Fruit fly (Drosophila melanogaster): ENCODE results near the gene PTPMT1.

Gene PTPMT1

DNA sequence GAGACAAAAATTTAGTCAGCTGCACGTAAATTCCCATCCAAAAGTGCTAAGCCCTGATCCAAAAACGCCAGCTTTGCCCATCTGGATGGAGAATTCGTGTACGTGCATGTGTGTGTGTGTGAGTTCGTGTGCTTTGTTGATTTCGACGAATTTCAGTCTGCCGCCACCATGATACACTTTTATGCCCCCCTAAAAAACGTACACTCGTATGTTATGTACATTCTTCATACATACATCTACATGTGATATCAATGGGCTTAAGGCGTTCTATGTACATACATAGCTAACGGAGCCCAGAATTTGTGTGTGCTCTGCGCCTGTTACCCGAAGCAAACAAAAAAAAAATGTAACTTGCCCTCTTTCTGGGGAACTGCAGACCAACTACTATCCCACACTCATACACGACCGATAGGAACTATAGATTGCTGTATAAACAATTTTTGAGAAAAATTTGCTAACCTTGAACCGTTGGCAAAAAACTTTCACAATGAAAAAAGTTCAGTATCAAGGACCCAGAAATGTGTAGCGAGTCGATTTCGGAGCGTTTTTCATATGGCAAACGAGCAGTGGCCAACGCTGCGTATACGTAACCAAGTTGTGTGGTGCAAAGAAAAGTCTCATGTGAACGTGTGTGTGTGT lies 32.3 kb upstream of the PTPMT1 start:
- no peak for TF ChIP-seq Crg-1 (GFP tag; optimal IDR thresholded peaks at IDR 0.05)
- TF ChIP-seq bab1 (GFP tag; optimal IDR thresholded peaks at IDR 0.05): no peak
- TF ChIP-seq CG12768 (GFP tag; optimal IDR thresholded peaks at IDR 0.05): peak; percentile 32
- no peak for TF ChIP-seq pad (GFP tag; optimal IDR thresholded peaks at IDR 0.05)
- no peak for TF ChIP-seq CG5204 (GFP tag; optimal IDR thresholded peaks at IDR 0.05)
- TF ChIP-seq CG7101 (tag; optimal IDR thresholded peaks at IDR 0.05): no peak

DNA sequence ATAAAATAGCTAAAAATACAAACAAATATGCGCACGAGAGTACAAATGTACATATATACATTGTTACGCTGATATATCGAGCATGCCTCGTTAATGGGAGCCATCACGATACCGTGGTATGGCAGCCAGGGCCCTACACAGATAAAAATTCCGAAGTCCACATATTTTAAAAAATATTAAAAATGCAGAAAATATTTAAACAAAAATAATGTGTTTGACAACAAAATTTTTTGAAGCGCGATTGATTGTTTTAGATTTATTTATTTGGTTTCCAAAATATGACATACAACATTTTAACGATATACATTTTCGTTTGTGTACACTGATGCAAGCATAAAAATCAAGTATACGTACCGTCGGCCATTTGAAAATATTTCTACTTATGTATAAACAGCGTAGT lies 31.4 kb upstream of the PTPMT1 start:
- TF ChIP-seq CG5204 (GFP tag; optimal IDR thresholded peaks at IDR 0.05) (peak; percentile 66), CG7101 (tag; optimal IDR thresholded peaks at IDR 0.05) (peak; percentile 76), Crg-1 (GFP tag; optimal IDR thresholded peaks at IDR 0.05) (no peak), ovo (GFP tag; optimal IDR thresholded peaks at IDR 0.05) (no peak), CG1620 (GFP tag; optimal IDR thresholded peaks at IDR 0.05) (no peak), CG11617 (GFP tag; optimal IDR thresholded peaks at IDR 0.05) (peak; percentile 69), kay (GFP tag; ENCODE audit: borderline replicate concordance) (peak; percentile 88), bab1 (GFP tag; optimal IDR thresholded peaks at IDR 0.05) (peak; percentile 20), CG33017 (tag; optimal IDR thresholded peaks at IDR 0.05) (peak; percentile 87), tj (GFP tag; optimal IDR thresholded peaks at IDR 0.05) (peak; percentile 13), CG7045 (GFP tag; optimal IDR thresholded peaks at IDR 0.05) (peak; percentile 78), Mnt (GFP tag; optimal IDR thresholded peaks at IDR 0.05) (peak; percentile 25), CG14711 (tag; optimal IDR thresholded peaks at IDR 0.05) (peak; percentile 79), cnc (optimal IDR thresholded peaks at IDR 0.05) (no peak), cic (GFP tag; optimal IDR thresholded peaks at IDR 0.05) (no peak), CG12768 (GFP tag; optimal IDR thresholded peaks at IDR 0.05) (peak; percentile 49), Hr96 (GFP tag; optimal IDR thresholded peaks at IDR 0.05) (peak; percentile 4), Clk (GFP tag; optimal IDR thresholded peaks at IDR 0.05) (no peak), toe (GFP tag; optimal IDR thresholded peaks at IDR 0.05) (peak; percentile 67), pad (GFP tag; optimal IDR thresholded peaks at IDR 0.05) (peak; percentile 22)

DNA sequence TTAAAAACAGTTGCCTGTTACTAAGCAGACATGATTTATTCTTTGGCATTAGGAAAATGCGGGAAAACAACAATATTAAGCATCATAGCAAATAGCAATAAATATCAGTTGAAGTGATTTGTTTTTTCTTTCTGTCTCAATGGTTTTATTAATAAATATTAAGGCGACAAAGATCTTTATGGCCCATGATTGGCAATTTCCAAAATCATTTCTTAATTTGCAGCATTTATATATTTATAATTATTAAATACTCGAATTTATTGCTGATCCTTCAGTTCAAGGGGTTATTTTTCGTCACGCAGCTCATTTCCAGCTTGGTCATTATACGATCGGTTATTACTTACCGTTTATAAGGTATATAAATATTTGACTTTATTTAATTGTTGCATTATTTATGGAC lies 30.5 kb upstream of the PTPMT1 start:
- TF ChIP-seq kay (GFP tag; ENCODE audit: borderline replicate concordance) (no peak), cic (GFP tag; optimal IDR thresholded peaks at IDR 0.05) (no peak), tj (GFP tag; optimal IDR thresholded peaks at IDR 0.05) (no peak)

DNA sequence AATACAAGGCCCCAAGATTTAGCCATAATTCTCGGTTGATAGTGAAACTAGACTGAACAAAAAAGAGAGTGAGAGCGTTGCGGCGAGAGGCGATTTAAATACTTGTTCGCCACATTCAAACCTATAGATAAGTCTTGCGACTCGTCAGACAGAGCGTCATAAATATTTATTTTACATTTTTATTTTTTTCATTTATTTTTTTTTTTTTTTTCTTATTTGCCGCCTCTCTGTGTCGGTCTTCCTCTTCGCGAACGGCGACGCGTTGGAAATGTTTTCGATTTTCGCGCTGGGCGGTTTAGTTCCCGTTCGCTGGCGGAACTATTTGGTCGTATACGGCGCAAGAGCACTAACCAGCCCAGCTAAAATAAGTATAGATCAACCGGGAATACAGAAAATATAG lies 30.1 kb upstream of the PTPMT1 start:
- TF ChIP-seq cnc (optimal IDR thresholded peaks at IDR 0.05): no peak
- no peak for TF ChIP-seq bab1 (GFP tag; optimal IDR thresholded peaks at IDR 0.05)
- no peak for TF ChIP-seq pad (GFP tag; optimal IDR thresholded peaks at IDR 0.05)
- peak; percentile 24 for TF ChIP-seq ovo (GFP tag; optimal IDR thresholded peaks at IDR 0.05)
- no peak for TF ChIP-seq toe (GFP tag; optimal IDR thresholded peaks at IDR 0.05)
- no peak for TF ChIP-seq CG14711 (tag; optimal IDR thresholded peaks at IDR 0.05)
- TF ChIP-seq Hr96 (GFP tag; optimal IDR thresholded peaks at IDR 0.05): no peak
- TF ChIP-seq cic (GFP tag; optimal IDR thresholded peaks at IDR 0.05): peak; percentile 85
- TF ChIP-seq Clk (GFP tag; optimal IDR thresholded peaks at IDR 0.05): no peak
- TF ChIP-seq CG33017 (tag; optimal IDR thresholded peaks at IDR 0.05): peak; percentile 53
- TF ChIP-seq CG7045 (GFP tag; optimal IDR thresholded peaks at IDR 0.05): no peak
- peak; percentile 16 for TF ChIP-seq CG5204 (GFP tag; optimal IDR thresholded peaks at IDR 0.05)
- peak; percentile 62 for TF ChIP-seq Mnt (GFP tag; optimal IDR thresholded peaks at IDR 0.05)
- TF ChIP-seq CG1620 (GFP tag; optimal IDR thresholded peaks at IDR 0.05): no peak
- TF ChIP-seq kay (GFP tag; ENCODE audit: borderline replicate concordance): peak; percentile 96
- TF ChIP-seq CG12768 (GFP tag; optimal IDR thresholded peaks at IDR 0.05): peak; percentile 79
- peak; percentile 22 for TF ChIP-seq tj (GFP tag; optimal IDR thresholded peaks at IDR 0.05)
- TF ChIP-seq CG11617 (GFP tag; optimal IDR thresholded peaks at IDR 0.05): no peak
- TF ChIP-seq Crg-1 (GFP tag; optimal IDR thresholded peaks at IDR 0.05): no peak
- TF ChIP-seq CG7101 (tag; optimal IDR thresholded peaks at IDR 0.05): peak; percentile 26

DNA sequence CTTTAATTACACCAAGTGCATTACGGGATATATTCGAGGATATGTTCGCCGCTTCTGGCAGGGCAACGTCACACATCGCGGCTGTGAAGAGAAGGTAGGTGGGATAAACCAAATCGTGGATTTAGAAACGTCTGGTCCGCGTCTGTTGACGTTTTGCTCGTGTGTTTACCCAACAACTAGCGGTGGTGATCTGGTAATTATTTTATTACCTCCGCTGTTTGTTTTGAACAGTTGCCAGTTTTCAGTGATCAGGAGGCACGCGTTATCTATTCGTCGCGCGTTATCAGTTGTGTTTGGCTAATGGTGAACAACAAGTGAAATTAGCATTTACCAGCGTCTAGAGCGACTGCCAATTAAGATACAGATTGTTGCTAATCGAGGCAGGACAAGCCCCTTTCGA lies 29.1 kb upstream of the PTPMT1 start:
- peak; percentile 77 for TF ChIP-seq CG12768 (GFP tag; optimal IDR thresholded peaks at IDR 0.05)
- peak; percentile 61 for TF ChIP-seq Mnt (GFP tag; optimal IDR thresholded peaks at IDR 0.05)
- peak; percentile 91 for TF ChIP-seq cic (GFP tag; optimal IDR thresholded peaks at IDR 0.05)
- no peak for TF ChIP-seq bab1 (GFP tag; optimal IDR thresholded peaks at IDR 0.05)
- peak; percentile 37 for TF ChIP-seq CG14711 (tag; optimal IDR thresholded peaks at IDR 0.05)
- no peak for TF ChIP-seq CG1620 (GFP tag; optimal IDR thresholded peaks at IDR 0.05)
- TF ChIP-seq CG11617 (GFP tag; optimal IDR thresholded peaks at IDR 0.05): peak; percentile 37
- peak; percentile 82 for TF ChIP-seq CG33017 (tag; optimal IDR thresholded peaks at IDR 0.05)
- TF ChIP-seq CG7045 (GFP tag; optimal IDR thresholded peaks at IDR 0.05): peak; percentile 74
- peak; percentile 57 for TF ChIP-seq kay (GFP tag; ENCODE audit: borderline replicate concordance)
- peak; percentile 71 for TF ChIP-seq CG7101 (tag; optimal IDR thresholded peaks at IDR 0.05)
- TF ChIP-seq toe (GFP tag; optimal IDR thresholded peaks at IDR 0.05): peak; percentile 7
- no peak for TF ChIP-seq cnc (optimal IDR thresholded peaks at IDR 0.05)
- TF ChIP-seq CG5204 (GFP tag; optimal IDR thresholded peaks at IDR 0.05): no peak
- TF ChIP-seq pad (GFP tag; optimal IDR thresholded peaks at IDR 0.05): peak; percentile 42
- TF ChIP-seq Clk (GFP tag; optimal IDR thresholded peaks at IDR 0.05): peak; percentile 23
- no peak for TF ChIP-seq tj (GFP tag; optimal IDR thresholded peaks at IDR 0.05)
- peak; percentile 65 for TF ChIP-seq ovo (GFP tag; optimal IDR thresholded peaks at IDR 0.05)
- no peak for TF ChIP-seq Hr96 (GFP tag; optimal IDR thresholded peaks at IDR 0.05)
- peak; percentile 77 for TF ChIP-seq Crg-1 (GFP tag; optimal IDR thresholded peaks at IDR 0.05)

All from whole organism, adult.